Worm (Caenorhabditis elegans) whole organism, late embryonic: ENCODE data around the gene T16G12.4.

Source experiments
- C08G9.2 ChIP-seq: sonication (generic microtip); optimal IDR thresholded peaks from 2 replicates; lab custom pipeline; 2016; ENCODE audit warnings: mild to moderate bottlenecking, missing genetic modification characterization, moderate library complexity, missing compliant biosample characterization
- C38D4.7 ChIP-seq: fragments of 200-800 bp; sonication (Bioruptor generic); optimal IDR thresholded peaks from 2 replicates; lab custom pipeline; 2018; ENCODE audit warnings: mild to moderate bottlenecking, missing genetic modification characterization, moderate library complexity, missing compliant biosample characterization
- F13H6.1 ChIP-seq: sonication (generic microtip); optimal IDR thresholded peaks from 2 replicates; lab custom pipeline; 2016; ENCODE audit warnings: missing genetic modification characterization, missing compliant biosample characterization
- K09A11.1 ChIP-seq: sonication (generic microtip); optimal IDR thresholded peaks from 2 replicates; lab custom pipeline; 2017; ENCODE audit warnings: antibody characterized with exemption, mild to moderate bottlenecking, missing genetic modification characterization, missing compliant biosample characterization; ENCODE audit not compliant: insufficient read depth
- Y22D7AL.16 ChIP-seq: sonication (generic microtip); optimal IDR thresholded peaks from 2 replicates; lab custom pipeline; 2016; ENCODE audit warnings: missing genetic modification characterization, missing compliant biosample characterization
- ahr-1 ChIP-seq: sonication (generic microtip); optimal IDR thresholded peaks from 2 replicates; lab custom pipeline; 2016; ENCODE audit warnings: missing genetic modification characterization, missing compliant biosample characterization
- ama-1 ChIP-seq: fragments of 150-350 bp; optimal IDR thresholded peaks from 2 replicates; lab custom pipeline; 2014
- ceh-18 ChIP-seq: sonication (generic microtip); optimal IDR thresholded peaks from 2 replicates; lab custom pipeline; 2016; ENCODE audit warnings: missing genetic modification characterization, missing compliant biosample characterization
- ceh-19 ChIP-seq: fragments of 200-800 bp; sonication (Bioruptor generic); optimal IDR thresholded peaks from 2 replicates; lab custom pipeline; 2018; ENCODE audit warnings: mild to moderate bottlenecking, missing genetic modification characterization, missing compliant biosample characterization
- ceh-2 ChIP-seq: sonication (generic microtip); optimal IDR thresholded peaks from 2 replicates; lab custom pipeline; 2016; ENCODE audit warnings: missing genotype, missing genetic modification characterization, missing compliant biosample characterization
- ceh-22 ChIP-seq: sonication (generic microtip); optimal IDR thresholded peaks from 2 replicates; lab custom pipeline; 2017; ENCODE audit warnings: missing biosample characterization, missing genetic modification characterization
- ceh-24 ChIP-seq: sonication (generic microtip); optimal IDR thresholded peaks from 2 replicates; lab custom pipeline; 2016; ENCODE audit warnings: mild to moderate bottlenecking, missing genetic modification characterization, missing compliant biosample characterization
- ceh-30 ChIP-seq: fragments of 150-350 bp; optimal IDR thresholded peaks from 2 replicates; lab custom pipeline; 2014; ENCODE audit warnings: missing biosample characterization, missing genetic modification characterization
- ceh-34 ChIP-seq: sonication (generic microtip); optimal IDR thresholded peaks from 2 replicates; lab custom pipeline; 2016; ENCODE audit warnings: mild to moderate bottlenecking, missing genetic modification characterization, missing compliant biosample characterization
- ceh-48 ChIP-seq: sonication (generic microtip); optimal IDR thresholded peaks from 2 replicates; lab custom pipeline; 2016; ENCODE audit warnings: missing genetic modification characterization, inconsistent platforms, missing compliant biosample characterization
- che-1 ChIP-seq: sonication (generic microtip); optimal IDR thresholded peaks from 2 replicates; lab custom pipeline; 2016; ENCODE audit warnings: mild to moderate bottlenecking, missing genetic modification characterization, missing compliant biosample characterization
- dve-1 ChIP-seq: sonication (generic microtip); optimal IDR thresholded peaks from 2 replicates; lab custom pipeline; 2017; ENCODE audit warnings: antibody characterized with exemption, mild to moderate bottlenecking, missing genetic modification characterization, missing compliant biosample characterization
- elt-4 ChIP-seq: sonication (generic microtip); optimal IDR thresholded peaks from 2 replicates; lab custom pipeline; 2016; ENCODE audit warnings: missing genetic modification characterization, missing compliant biosample characterization
- ets-4 ChIP-seq: sonication (generic microtip); optimal IDR thresholded peaks from 2 replicates; lab custom pipeline; 2016; ENCODE audit warnings: missing genetic modification characterization, missing compliant biosample characterization
- eyg-1 ChIP-seq: sonication (generic microtip); optimal IDR thresholded peaks from 2 replicates; lab custom pipeline; 2016; ENCODE audit warnings: missing genotype, missing genetic modification characterization, missing compliant biosample characterization
- fax-1 ChIP-seq: sonication (generic microtip); optimal IDR thresholded peaks from 2 replicates; lab custom pipeline; 2016; ENCODE audit warnings: missing genotype, missing genetic modification characterization, missing compliant biosample characterization
- fkh-6 ChIP-seq: sonication (generic microtip); optimal IDR thresholded peaks from 2 replicates; lab custom pipeline; 2016; ENCODE audit warnings: missing genetic modification characterization, missing compliant biosample characterization
- hlh-13 ChIP-seq: fragments of 200-800 bp; sonication (Bioruptor generic); optimal IDR thresholded peaks from 2 replicates; lab custom pipeline; 2018; ENCODE audit warnings: mild to moderate bottlenecking, missing genetic modification characterization, missing compliant biosample characterization
- hlh-30 ChIP-seq: sonication (generic microtip); optimal IDR thresholded peaks from 2 replicates; lab custom pipeline; 2017; ENCODE audit warnings: antibody characterized with exemption, missing genetic modification characterization, missing compliant biosample characterization; ENCODE audit not compliant: insufficient read depth
- hlh-6 ChIP-seq: sonication (generic microtip); optimal IDR thresholded peaks from 2 replicates; lab custom pipeline; 2016; ENCODE audit warnings: missing genotype, missing genetic modification characterization, missing compliant biosample characterization
- lim-6 ChIP-seq: sonication (generic microtip); optimal IDR thresholded peaks from 2 replicates; lab custom pipeline; 2016; ENCODE audit warnings: missing genetic modification characterization, missing compliant biosample characterization
- lin-11 ChIP-seq: fragments of 200-800 bp; sonication (Bioruptor generic); optimal IDR thresholded peaks from 2 replicates; lab custom pipeline; 2018; ENCODE audit warnings: mild to moderate bottlenecking, missing genetic modification characterization, missing compliant biosample characterization
- mec-3 ChIP-seq: sonication (generic microtip); optimal IDR thresholded peaks from 2 replicates; lab custom pipeline; 2016; ENCODE audit warnings: borderline replicate concordance, missing genetic modification characterization, missing compliant biosample characterization
- nhr-11 ChIP-seq: fragments of 150-350 bp; optimal IDR thresholded peaks from 2 replicates; lab custom pipeline; 2014; ENCODE audit warnings: missing biosample characterization, missing genetic modification characterization
- nhr-232 ChIP-seq: sonication (generic microtip); optimal IDR thresholded peaks from 2 replicates; lab custom pipeline; 2016; ENCODE audit warnings: missing genetic modification characterization, missing compliant biosample characterization
- npax-4 ChIP-seq: sonication (generic microtip); optimal IDR thresholded peaks from 2 replicates; lab custom pipeline; 2016; ENCODE audit warnings: missing genetic modification characterization, missing compliant biosample characterization
- odd-2 ChIP-seq: sonication (generic microtip); optimal IDR thresholded peaks from 2 replicates; lab custom pipeline; 2017; ENCODE audit warnings: antibody characterized with exemption, mild to moderate bottlenecking, missing genetic modification characterization, missing compliant biosample characterization
- pag-3 ChIP-seq: sonication (generic microtip); optimal IDR thresholded peaks from 2 replicates; lab custom pipeline; 2016; ENCODE audit warnings: missing compliant biosample characterization, missing genetic modification characterization, borderline replicate concordance
- pax-1 ChIP-seq: fragments of 150-350 bp; optimal IDR thresholded peaks from 2 replicates; lab custom pipeline; 2014; ENCODE audit warnings: missing biosample characterization, missing genetic modification characterization
- pha-2 ChIP-seq: sonication (generic microtip); optimal IDR thresholded peaks from 2 replicates; lab custom pipeline; 2017; ENCODE audit warnings: mild to moderate bottlenecking, missing genetic modification characterization, missing compliant biosample characterization
- pha-4 ChIP-seq: fragments of 150-350 bp; optimal IDR thresholded peaks from 2 replicates; lab custom pipeline; 2018; ENCODE audit warnings: missing biosample characterization, missing genetic modification reagents, missing genetic modification characterization
- pros-1 ChIP-seq: fragments of 150-350 bp; optimal IDR thresholded peaks from 2 replicates; lab custom pipeline; 2014; ENCODE audit warnings: missing biosample characterization, missing genetic modification reagents, missing genetic modification characterization
- sdc-2 ChIP-seq: sonication (generic microtip); optimal IDR thresholded peaks from 2 replicates; lab custom pipeline; 2016; ENCODE audit warnings: missing genotype, missing genetic modification characterization, missing compliant biosample characterization
- syd-9 ChIP-seq: sonication (generic microtip); optimal IDR thresholded peaks from 2 replicates; lab custom pipeline; 2016; ENCODE audit warnings: mild to moderate bottlenecking, missing genetic modification characterization, moderate library complexity, missing compliant biosample characterization
- tbx-2 ChIP-seq: sonication (generic microtip); optimal IDR thresholded peaks from 2 replicates; lab custom pipeline; 2016; ENCODE audit warnings: missing genetic modification characterization, missing compliant biosample characterization
- ttx-3 ChIP-seq: sonication (generic microtip); optimal IDR thresholded peaks from 2 replicates; lab custom pipeline; 2016; ENCODE audit warnings: missing genetic modification reagents, missing genetic modification characterization, missing compliant biosample characterization
- unc-3 ChIP-seq, 2 experiments: fragments of 200-800 bp in 1 of 2; sonication (Bioruptor generic) in 1 of 2; sonication (generic microtip) in 1 of 2; conservative IDR thresholded peaks in 1 of 2; optimal IDR thresholded peaks in 1 of 2; 2 replicates each; pipeline versions ENCODE4 v1.3.6 to Lab custom; 2016 to 2022; ENCODE audit warnings: missing compliant biosample characterization in 2 of 2, missing genetic modification characterization in 2 of 2, missing genetic modification reagents in 1 of 2
- unc-42 ChIP-seq: sonication (generic microtip); optimal IDR thresholded peaks from 2 replicates; lab custom pipeline; 2016; ENCODE audit warnings: missing genotype, missing genetic modification characterization, missing compliant biosample characterization
- unc-55 ChIP-seq: sonication (generic microtip); optimal IDR thresholded peaks from 2 replicates; lab custom pipeline; 2017; ENCODE audit warnings: missing biosample characterization, missing genetic modification reagents, missing genetic modification characterization
- unc-86 ChIP-seq: sonication (generic microtip); optimal IDR thresholded peaks from 2 replicates; lab custom pipeline; 2016; ENCODE audit warnings: missing genetic modification characterization, missing compliant biosample characterization
- zip-5 ChIP-seq: sonication (generic microtip); optimal IDR thresholded peaks from 2 replicates; lab custom pipeline; 2016; ENCODE audit warnings: missing genetic modification characterization, missing compliant biosample characterization
- ztf-16 ChIP-seq: sonication (generic microtip); optimal IDR thresholded peaks from 2 replicates; lab custom pipeline; 2017; ENCODE audit warnings: missing genetic modification characterization, missing compliant biosample characterization

T16G12.4 gene

ce11 chrIII:10096525-10096972, 38.9 kb downstream of the T16G12.4 start (continued):
- TF ChIP-seq unc-42 (tag; lab: Kevin White, UChicago) (peak; percentile 64), fkh-6 (tag; lab: Kevin White, UChicago) (no peak), pha-2 (tag; lab: Kevin White, UChicago) (no peak), pag-3 (no peak), unc-55 (GFP tag; lab: Kevin White, UChicago) (peak; percentile 93), ceh-30 (tag; lab: Kevin White, UChicago) (no peak), npax-4 (no peak), ahr-1 (tag; lab: Kevin White, UChicago) (no peak), ceh-19 (GFP tag; lab: Kevin White, UChicago) (peak; percentile 26), ceh-2 (tag; lab: Kevin White, UChicago) (peak; percentile 78), F13H6.1 (peak; percentile 44), odd-2 (no peak), dve-1 (peak; percentile 63), hlh-13 (GFP tag; lab: Kevin White, UChicago) (no peak), unc-86 (tag; lab: Kevin White, UChicago) (no peak), pha-4 (no peak), ceh-34 (peak; percentile 86), tbx-2 (tag; lab: Kevin White, UChicago) (peak; percentile 84), lim-6 (no peak), ets-4 (tag; lab: Kevin White, UChicago) (peak; percentile 71), ceh-18 (peak; percentile 78), pros-1 (tag; lab: Kevin White, UChicago) (peak; percentile 67), C08G9.2 (tag; lab: Kevin White, UChicago) (peak; percentile 53), C38D4.7 (no peak), elt-4 (tag; lab: Kevin White, UChicago) (no peak), K09A11.1 (tag; lab: Kevin White, UChicago) (peak; percentile 59), unc-3 (GFP tag; conservative IDR thresholded peaks at IDR 0.05; lab: Robert Waterston, UW) (no peak), unc-3 (tag; optimal IDR thresholded peaks at IDR 0.05; lab: Kevin White, UChicago) (no peak), ceh-24 (tag; lab: Kevin White, UChicago) (no peak), Y22D7AL.16 (tag; lab: Kevin White, UChicago) (no peak), che-1 (tag; lab: Kevin White, UChicago) (no peak), ztf-16 (tag; lab: Kevin White, UChicago) (peak; percentile 18), mec-3 (tag; lab: Kevin White, UChicago) (no peak), ama-1 (lab: Kevin White, UChicago) (no peak), lin-11 (tag; lab: Kevin White, UChicago) (no peak), ceh-22 (no peak)

- TF ChIP-seq lim-6, result no peak
- no peak for TF ChIP-seq ets-4 (tag; lab: Kevin White, UChicago)
- TF ChIP-seq nhr-232 (tag; lab: Kevin White, UChicago), result no peak
- TF ChIP-seq Y22D7AL.16 (tag; lab: Kevin White, UChicago), result no peak
- TF ChIP-seq C08G9.2 (tag; lab: Kevin White, UChicago), result no peak
- TF ChIP-seq fkh-6 (tag; lab: Kevin White, UChicago), result no peak
- TF ChIP-seq pros-1 (tag; lab: Kevin White, UChicago), result no peak
- no peak for TF ChIP-seq fax-1
- TF ChIP-seq unc-3 (GFP tag; conservative IDR thresholded peaks at IDR 0.05; lab: Robert Waterston, UW), result no peak
- TF ChIP-seq unc-3 (tag; optimal IDR thresholded peaks at IDR 0.05; lab: Kevin White, UChicago), result no peak
Measured at ce11 chrIII:10097981-10098380, 40.4 kb downstream of the T16G12.4 start, which contains the start of gene spop-1. Gene spop-1, minus strand, starts transcription at chrIII:10098081.

DNA sequence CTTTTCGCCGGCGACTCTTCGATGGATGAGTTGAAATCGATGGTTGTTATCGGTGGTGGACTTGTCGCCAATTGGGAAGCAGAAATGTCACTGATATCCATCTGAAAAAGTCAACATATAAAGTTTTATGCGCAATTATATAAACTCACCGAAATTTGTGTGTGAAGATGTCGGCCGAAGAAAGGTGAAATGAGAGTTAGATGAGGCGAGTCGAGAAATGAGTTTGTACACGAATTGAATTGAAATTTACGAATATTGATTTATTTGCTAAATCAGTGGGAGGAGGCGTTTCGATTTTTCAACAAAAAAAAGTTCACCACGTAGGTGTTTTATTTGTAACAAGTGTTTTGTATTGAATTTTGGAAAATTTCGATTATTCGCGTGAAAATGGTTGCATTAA, 43.7 kb downstream of the T16G12.4 start, which contains the start of gene kel-10:
Gene kel-10 (minus strand): TSS at position 101 of the 400 bp plus-strand sequence.
- no peak for TF ChIP-seq hlh-6 (tag; lab: Kevin White, UChicago)
- no peak for TF ChIP-seq pax-1 (tag; lab: Kevin White, UChicago)
- TF ChIP-seq ets-4 (tag; lab: Kevin White, UChicago), result no peak
- no peak for TF ChIP-seq eyg-1
- no peak for TF ChIP-seq nhr-11 (tag; lab: Kevin White, UChicago)
- no peak for TF ChIP-seq ttx-3
- no peak for TF ChIP-seq hlh-30 (tag; lab: Kevin White, UChicago)
- no peak for TF ChIP-seq syd-9 (tag; lab: Kevin White, UChicago)
- TF ChIP-seq odd-2, result no peak
- no peak for TF ChIP-seq sdc-2 (tag; lab: Kevin White, UChicago)
- no peak for TF ChIP-seq fax-1
- TF ChIP-seq zip-5, result no peak
- no peak for TF ChIP-seq ceh-48
- TF ChIP-seq ceh-30 (tag; lab: Kevin White, UChicago), result no peak
- no peak for TF ChIP-seq C08G9.2 (tag; lab: Kevin White, UChicago)
- TF ChIP-seq ceh-22, result no peak
